Worm (Caenorhabditis elegans) whole organism, L4 larva: ENCODE results near the gene clec-22.

Experiments used
- F37D6.2 ChIP-seq: sonication (generic microtip); optimal IDR thresholded peaks from 2 replicates; lab custom pipeline; 2016; ENCODE audit warnings: mild to moderate bottlenecking, missing genetic modification characterization, missing compliant biosample characterization
- Y75B8A.6 ChIP-seq: fragments of 200-800 bp; sonication (Bioruptor generic); IDR thresholded peaks from 2 replicates; pipeline ENCODE4 v1.3.6; 2022; ENCODE audit warnings: missing genetic modification reagents, missing genetic modification characterization, missing compliant biosample characterization
- ZK337.2 ChIP-seq: fragments of 200-800 bp; sonication (Bioruptor generic); IDR thresholded peaks from 2 replicates; pipeline ENCODE4 v1.3.6; 2022; ENCODE audit warnings: missing genetic modification reagents, missing genetic modification characterization, missing compliant biosample characterization
- ZK546.5 ChIP-seq, 2 experiments: sonication (generic microtip); optimal IDR thresholded peaks; 2 replicates each; lab custom pipeline; 2017; ENCODE audit warnings: missing biosample characterization in 2 of 2, missing genetic modification characterization in 2 of 2
- aha-1 ChIP-seq: fragments of 150-350 bp; peaks from one replicate; lab custom pipeline; 2014; ENCODE audit warnings: missing biosample characterization, missing genetic modification characterization
- attf-4 ChIP-seq: sonication (generic microtip); optimal IDR thresholded peaks from 3 replicates; lab custom pipeline; 2017; ENCODE audit warnings: missing biosample characterization, missing genetic modification characterization
- ceh-20 ChIP-seq: fragments of 200-800 bp; sonication (Bioruptor generic); IDR thresholded peaks from 2 replicates; pipeline ENCODE4 v1.3.6; 2022; ENCODE audit warnings: missing genetic modification reagents, missing genetic modification characterization, missing compliant biosample characterization
- ceh-44 ChIP-seq: fragments of 200-800 bp; sonication (Bioruptor generic); IDR thresholded peaks from 2 replicates; pipeline ENCODE4 v1.3.6; 2022; ENCODE audit warnings: missing genetic modification reagents, missing genetic modification characterization, missing compliant biosample characterization
- cey-2 ChIP-seq: sonication (generic microtip); optimal IDR thresholded peaks from 3 replicates; lab custom pipeline; 2017; ENCODE audit warnings: missing genetic modification characterization, mild to moderate bottlenecking, missing compliant biosample characterization, antibody characterized with exemption, borderline replicate concordance; ENCODE audit not compliant: insufficient read depth
- daf-16 ChIP-seq, 3 experiments: sonication (generic microtip); optimal IDR thresholded peaks; 2 replicates each; lab custom pipeline; 2016 to 2017; ENCODE audit warnings: missing genetic modification characterization in 3 of 3, missing genetic modification reagents in 3 of 3, mild to moderate bottlenecking in 2 of 3, missing compliant biosample characterization in 2 of 3, missing biosample characterization in 1 of 3, moderate library complexity in 1 of 3
- daf-19 ChIP-seq: fragments of 200-800 bp; sonication (Bioruptor generic); conservative IDR thresholded peaks from 2 replicates; pipeline ENCODE4 v1.3.6; 2022; ENCODE audit warnings: missing genetic modification characterization, missing compliant biosample characterization
- daf-8 ChIP-seq: fragments of 200-800 bp; sonication (Bioruptor generic); IDR thresholded peaks from 2 replicates; pipeline ENCODE4 v1.3.6; 2022; ENCODE audit warnings: missing genetic modification characterization, missing compliant biosample characterization
- dmd-6 ChIP-seq: fragments of 200-800 bp; sonication (Bioruptor generic); IDR thresholded peaks from 2 replicates; pipeline ENCODE4 v1.3.6; 2022; ENCODE audit warnings: missing genetic modification reagents, missing genetic modification characterization, missing compliant biosample characterization
- dve-1 ChIP-seq: sonication (generic microtip); optimal IDR thresholded peaks from 2 replicates; lab custom pipeline; 2017; ENCODE audit warnings: antibody characterized with exemption, mild to moderate bottlenecking, missing genetic modification characterization, missing compliant biosample characterization; ENCODE audit not compliant: insufficient read depth
- egl-27 ChIP-seq: sonication (generic microtip); optimal IDR thresholded peaks from 3 replicates; lab custom pipeline; 2017; ENCODE audit warnings: missing biosample characterization, missing genetic modification reagents, missing genetic modification characterization
- egl-43 ChIP-seq: fragments of 200-800 bp; sonication (Bioruptor generic); IDR thresholded peaks from 2 replicates; pipeline ENCODE4 v1.3.6; 2022; ENCODE audit warnings: missing genetic modification reagents, missing genetic modification characterization, missing compliant biosample characterization
- gei-8 ChIP-seq: fragments of 200-800 bp; sonication (Bioruptor generic); optimal IDR thresholded peaks from 2 replicates; lab custom pipeline; 2018; ENCODE audit warnings: mild to moderate bottlenecking, missing genetic modification characterization, missing compliant biosample characterization
- hlh-11 ChIP-seq: fragments of 200-800 bp; sonication (Bioruptor generic); optimal IDR thresholded peaks from 2 replicates; lab custom pipeline; 2018; ENCODE audit warnings: mild to moderate bottlenecking, missing genetic modification characterization, missing compliant biosample characterization
- hlh-30 ChIP-seq: sonication (generic microtip); optimal IDR thresholded peaks from 2 replicates; lab custom pipeline; 2017; ENCODE audit warnings: antibody characterized with exemption, mild to moderate bottlenecking, missing genetic modification characterization, missing compliant biosample characterization; ENCODE audit not compliant: insufficient read depth
- lin-13 ChIP-seq: fragments of 150-350 bp; optimal IDR thresholded peaks from 2 replicates; lab custom pipeline; 2014; ENCODE audit warnings: missing biosample characterization, missing genetic modification reagents, missing genetic modification characterization
- lin-38 ChIP-seq: fragments of 200-800 bp; sonication (Bioruptor generic); IDR thresholded peaks from 2 replicates; pipeline ENCODE4 v1.3.6; 2022; ENCODE audit warnings: missing genetic modification reagents, missing genetic modification characterization, missing compliant biosample characterization
- lsy-2 ChIP-seq, 2 experiments: fragments of 150-350 bp in 1 of 2; sonication (generic microtip) in 1 of 2; optimal IDR thresholded peaks; 2 replicates each; lab custom pipeline; 2014 to 2017; ENCODE audit warnings: missing biosample characterization in 2 of 2, missing genetic modification characterization in 2 of 2
- madf-9 ChIP-seq: fragments of 200-800 bp; sonication (Bioruptor generic); conservative IDR thresholded peaks from 2 replicates; pipeline ENCODE4 v1.3.6; 2022; ENCODE audit warnings: missing genetic modification reagents, missing genetic modification characterization, missing compliant biosample characterization
- mdl-1 ChIP-seq, 2 experiments: fragments of 150-350 bp in 1 of 2; sonication (generic microtip) in 1 of 2; optimal IDR thresholded peaks; 2 replicates each; lab custom pipeline; 2014 to 2017; ENCODE audit warnings: missing biosample characterization in 2 of 2, missing genetic modification characterization in 2 of 2
- mdt-29 ChIP-seq: fragments of 200-800 bp; sonication (Bioruptor generic); IDR thresholded peaks from 2 replicates; pipeline ENCODE4 v1.3.6; 2022; ENCODE audit warnings: missing genetic modification reagents, missing genetic modification characterization, missing compliant biosample characterization
- mes-2 ChIP-seq: sonication (generic microtip); optimal IDR thresholded peaks from 2 replicates; lab custom pipeline; 2016; ENCODE audit warnings: missing genotype, mild to moderate bottlenecking, missing genetic modification characterization, missing compliant biosample characterization; ENCODE audit not compliant: poor library complexity, severe bottlenecking
- mxl-2 ChIP-seq: fragments of 200-800 bp; sonication (Bioruptor generic); conservative IDR thresholded peaks from 2 replicates; pipeline ENCODE4 v1.3.6; 2022; ENCODE audit warnings: missing genetic modification reagents, missing genetic modification characterization, missing compliant biosample characterization
- mxl-3 ChIP-seq: fragments of 200-800 bp; sonication (Bioruptor generic); optimal IDR thresholded peaks from 2 replicates; lab custom pipeline; 2018; ENCODE audit warnings: mild to moderate bottlenecking, missing genetic modification characterization, missing compliant biosample characterization
- nhr-10 ChIP-seq: fragments of 150-350 bp; optimal IDR thresholded peaks from 2 replicates; lab custom pipeline; 2014; ENCODE audit warnings: missing biosample characterization, missing genetic modification characterization
- nhr-102 ChIP-seq: sonication (generic microtip); optimal IDR thresholded peaks from 2 replicates; lab custom pipeline; 2016; ENCODE audit warnings: mild to moderate bottlenecking, missing genetic modification characterization, moderate library complexity, missing compliant biosample characterization
- nhr-28 ChIP-seq: fragments of 150-350 bp; optimal IDR thresholded peaks from 2 replicates; lab custom pipeline; 2014; ENCODE audit warnings: missing biosample characterization, missing genetic modification characterization
- nhr-48 ChIP-seq: sonication (generic microtip); optimal IDR thresholded peaks from 2 replicates; lab custom pipeline; 2016; ENCODE audit warnings: mild to moderate bottlenecking, missing genetic modification characterization, missing compliant biosample characterization
- nhr-77 ChIP-seq: fragments of 150-350 bp; optimal IDR thresholded peaks from 2 replicates; lab custom pipeline; 2014; ENCODE audit warnings: missing biosample characterization, missing genetic modification characterization
- php-3 ChIP-seq: fragments of 200-800 bp; sonication (Bioruptor generic); IDR thresholded peaks from 2 replicates; pipeline ENCODE4 v1.3.6; 2022; ENCODE audit warnings: missing genetic modification reagents, missing genetic modification characterization, missing compliant biosample characterization
- pqm-1 ChIP-seq: sonication (generic microtip); optimal IDR thresholded peaks from 2 replicates; lab custom pipeline; 2017; ENCODE audit warnings: missing biosample characterization, missing genetic modification characterization
- set-16 ChIP-seq: fragments of 200-800 bp; sonication (Bioruptor generic); IDR thresholded peaks from 2 replicates; pipeline ENCODE4 v1.3.6; 2022; ENCODE audit warnings: missing genetic modification reagents, missing genetic modification characterization, missing compliant biosample characterization
- snpc-4 ChIP-seq: fragments of 150-350 bp; optimal IDR thresholded peaks from 2 replicates; lab custom pipeline; 2014; ENCODE audit warnings: missing biosample characterization, missing genetic modification characterization
- spr-1 ChIP-seq: sonication (generic microtip); optimal IDR thresholded peaks from 2 replicates; lab custom pipeline; 2016; ENCODE audit warnings: mild to moderate bottlenecking, missing genetic modification characterization, missing compliant biosample characterization
- tra-1 ChIP-seq: fragments of 200-800 bp; sonication (Bioruptor generic); IDR thresholded peaks from 2 replicates; pipeline ENCODE4 v1.3.6; 2022; ENCODE audit warnings: missing genetic modification reagents, missing genetic modification characterization, missing compliant biosample characterization
- unc-62 ChIP-seq, 3 experiments: fragments of 150-350 bp in 1 of 3; sonication (generic microtip); optimal IDR thresholded peaks in 2 of 3; peaks in 1 of 3; 1 replicate in 1 of 3; 2 replicates in 2 of 3; lab custom pipeline; 2014 to 2017; ENCODE audit warnings: missing biosample characterization in 3 of 3, missing genetic modification characterization in 3 of 3, missing genetic modification reagents in 3 of 3, missing genotype in 1 of 3
- zag-1 ChIP-seq: fragments of 150-350 bp; optimal IDR thresholded peaks from 2 replicates; lab custom pipeline; 2014; ENCODE audit warnings: missing biosample characterization, missing genetic modification characterization
- zfp-3 ChIP-seq: fragments of 200-800 bp; sonication (Bioruptor generic); conservative IDR thresholded peaks from 2 replicates; pipeline ENCODE4 v1.3.6; 2022; ENCODE audit warnings: missing genetic modification reagents, missing genetic modification characterization, missing compliant biosample characterization
- zip-2 ChIP-seq: fragments of 150-350 bp; optimal IDR thresholded peaks from 2 replicates; lab custom pipeline; 2014; ENCODE audit warnings: missing biosample characterization, missing genetic modification characterization

Gene clec-22

DNA sequence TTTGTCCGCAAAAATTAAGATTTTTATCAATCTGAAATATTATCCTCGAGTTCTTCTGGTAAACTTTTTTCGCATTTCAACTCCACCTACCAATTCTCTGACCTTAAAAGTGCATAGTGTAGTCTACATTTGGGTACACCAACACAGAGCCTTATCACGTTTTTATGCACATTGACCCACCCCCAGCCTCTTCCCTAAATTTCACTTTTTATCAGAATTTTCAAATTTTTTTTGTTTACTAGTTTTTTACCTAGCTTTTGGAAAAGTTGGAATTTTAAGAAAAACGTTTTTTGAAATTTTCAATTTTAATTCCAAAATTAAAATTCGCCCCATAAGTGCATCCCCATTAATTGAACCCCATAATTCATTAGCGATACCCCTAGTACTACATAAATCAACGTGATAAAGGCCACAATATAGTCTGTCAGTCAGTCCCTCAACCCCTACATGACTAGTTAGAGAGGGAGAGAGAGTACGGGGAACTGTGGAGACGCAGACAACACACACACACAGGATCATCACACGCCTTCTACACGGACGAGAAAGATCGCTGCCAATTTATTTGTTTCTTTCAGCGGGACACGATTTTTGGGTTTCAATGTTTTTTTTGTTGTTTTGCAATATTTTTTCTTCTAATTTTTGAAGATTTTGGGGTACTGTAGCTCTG is 43.6 kb upstream of the clec-22 start:
- TF ChIP-seq zag-1 (tag; lab: Kevin White, UChicago) (no peak), ceh-20 (GFP tag; lab: Robert Waterston, UW) (no peak), mdl-1 (tag; optimal IDR thresholded peaks at IDR 0.05; lab: Kevin White, UChicago) (peak in 1 of 2 experiments; percentile 28), lin-38 (no peak), mxl-2 (GFP tag; lab: Robert Waterston, UW) (no peak), gei-8 (GFP tag; lab: Kevin White, UChicago) (peak; percentile 31), daf-16 (GFP tag; optimal IDR thresholded peaks at IDR 0.05; lab: Kevin White, UChicago) (no peak), daf-16 (tag; optimal IDR thresholded peaks at IDR 0.05; lab: Kevin White, UChicago) (peak; percentile 59), hlh-11 (tag; lab: Kevin White, UChicago) (peak; percentile 23), nhr-28 (tag; lab: Kevin White, UChicago) (peak; percentile 62), mes-2 (tag; lab: Kevin White, UChicago) (peak; percentile 28), nhr-48 (tag; lab: Kevin White, UChicago) (no peak), set-16 (GFP tag; lab: Robert Waterston, UW) (no peak), unc-62 (GFP tag; optimal IDR thresholded peaks at IDR 0.05 in 1 of 2; lab: Kevin White, UChicago) (peak in 1 of 2 experiments; percentile 90), unc-62 (tag; optimal IDR thresholded peaks at IDR 0.05; lab: Kevin White, UChicago) (no peak), lin-13 (GFP tag; lab: Kevin White, UChicago) (no peak), F37D6.2 (tag; lab: Kevin White, UChicago) (no peak), pqm-1 (tag; lab: Kevin White, UChicago) (peak; percentile 32), hlh-30 (tag; lab: Kevin White, UChicago) (peak; percentile 57), snpc-4 (tag; lab: Kevin White, UChicago) (no peak), daf-19 (GFP tag; lab: Robert Waterston, UW) (no peak), mxl-3 (peak; percentile 41), nhr-102 (tag; lab: Kevin White, UChicago) (no peak), cey-2 (tag; lab: Kevin White, UChicago) (no peak), ceh-44 (GFP tag; lab: Robert Waterston, UW) (no peak), daf-8 (no peak), egl-27 (tag; lab: Kevin White, UChicago) (no peak), madf-9 (no peak), lsy-2 (tag; optimal IDR thresholded peaks at IDR 0.05; lab: Kevin White, UChicago) (peak in 1 of 2 experiments; percentile 11), zfp-3 (no peak), spr-1 (tag; lab: Kevin White, UChicago) (no peak)

- TF ChIP-seq zip-2 (tag; lab: Kevin White, UChicago) (no peak), aha-1 (tag; lab: Kevin White, UChicago) (peak; percentile 22)
These were observed 43.0 kb upstream of the clec-22 start, which contains the start of gene T20B3.1 for ce11 chrV:16815261-16815660. T20B3.1 (plus strand) TSS chrV:16815561.

ce11 chrV:16816707-16817106 is 41.5 kb upstream of the clec-22 start:
- TF ChIP-seq php-3, result peak; percentile 100
- TF ChIP-seq hlh-30 (tag; lab: Kevin White, UChicago), result peak; percentile 60
- no peak for TF ChIP-seq set-16 (GFP tag; lab: Robert Waterston, UW)
- 0 out of 2 replicates have a peak, but pooled peaks have one; percentile 5 for TF ChIP-seq lin-38
- peak; percentile 9 for TF ChIP-seq mxl-3
- no peak for TF ChIP-seq attf-4 (tag; lab: Kevin White, UChicago)
- TF ChIP-seq mdt-29 (GFP tag; lab: Robert Waterston, UW), result no peak
- no peak for TF ChIP-seq egl-43 (GFP tag; lab: Robert Waterston, UW)
- no peak for TF ChIP-seq nhr-10
- TF ChIP-seq pqm-1 (tag; lab: Kevin White, UChicago), result peak; percentile 61
- peak; percentile 2 for TF ChIP-seq nhr-77 (tag; lab: Kevin White, UChicago)
- TF ChIP-seq Y75B8A.6, result no peak
- peak; percentile 33 for TF ChIP-seq nhr-102 (tag; lab: Kevin White, UChicago)
- peak; percentile 89 for TF ChIP-seq nhr-28 (tag; lab: Kevin White, UChicago)
- peak; percentile 60 for TF ChIP-seq aha-1 (tag; lab: Kevin White, UChicago)
- TF ChIP-seq ceh-20 (GFP tag; lab: Robert Waterston, UW), result peak; percentile 51; the same call in 1 of the 2 replicates
- TF ChIP-seq daf-16 (GFP tag; optimal IDR thresholded peaks at IDR 0.05; lab: Kevin White, UChicago), result no peak
- TF ChIP-seq daf-16 (tag; optimal IDR thresholded peaks at IDR 0.05; lab: Kevin White, UChicago), result peak; percentile 95
- peak in 1 of 2 experiments; percentile 62 for TF ChIP-seq mdl-1 (tag; optimal IDR thresholded peaks at IDR 0.05; lab: Kevin White, UChicago)
- TF ChIP-seq ZK337.2 (GFP tag; lab: Robert Waterston, UW), result no peak
- peak; percentile 69 for TF ChIP-seq hlh-11 (tag; lab: Kevin White, UChicago)
- TF ChIP-seq tra-1 (GFP tag; lab: Robert Waterston, UW), result peak; percentile 56; the same call in 1 of the 2 replicates
- no peak for TF ChIP-seq ZK546.5 (tag; optimal IDR thresholded peaks at IDR 0.05; lab: Kevin White, UChicago)
- TF ChIP-seq dve-1, result peak; percentile 78
- TF ChIP-seq dmd-6 (GFP tag; lab: Robert Waterston, UW), result peak; percentile 72
- TF ChIP-seq, all 104 proteins: peak for 16
